Fruit fly (Drosophila melanogaster) whole organism, embryonic: ENCODE measurements around the gene CG11843.

Experiments
- Ada2b ChIP-seq: fragments of 200-800 bp; sonication (Bioruptor generic); IDR thresholded peaks from 2 replicates; pipeline ENCODE4 v1.3.6; 2022; ENCODE audit warnings: missing biosample characterization, missing genetic modification characterization
- Antp ChIP-seq: fragments of 200-800 bp; sonication (Bioruptor generic); optimal IDR thresholded peaks from 3 replicates; lab custom pipeline; 2016; ENCODE audit warnings: missing biosample characterization, missing genetic modification characterization
- Atf6 ChIP-seq: fragments of 200-800 bp; sonication (Bioruptor generic); IDR thresholded peaks from 2 replicates; pipeline ENCODE4 v1.3.6; 2022; ENCODE audit warnings: missing biosample characterization, missing genetic modification characterization
- CG10274 ChIP-seq: fragments of 200-800 bp; sonication (Bioruptor generic); optimal IDR thresholded peaks from 3 replicates; lab custom pipeline; 2017; ENCODE audit warnings: missing biosample characterization, mild to moderate bottlenecking, missing genetic modification characterization
- CG10979 ChIP-seq: fragments of 200-800 bp; sonication (Bioruptor generic); optimal IDR thresholded peaks from 2 replicates; lab custom pipeline; 2018; ENCODE audit warnings: missing biosample characterization, mild to moderate bottlenecking, missing genetic modification characterization, moderate library complexity
- CG11085 ChIP-seq: fragments of 200-800 bp; sonication (Bioruptor generic); IDR thresholded peaks from 2 replicates; pipeline ENCODE4 v1.3.6; 2022; ENCODE audit warnings: missing biosample characterization, missing genetic modification characterization
- CG15011 ChIP-seq: fragments of 200-800 bp; sonication (Bioruptor generic); optimal IDR thresholded peaks from 3 replicates; lab custom pipeline; 2018; ENCODE audit warnings: missing biosample characterization, mild to moderate bottlenecking, missing genetic modification characterization
- CG15073 ChIP-seq: fragments of 200-800 bp; sonication (Bioruptor generic); optimal IDR thresholded peaks from 2 replicates; lab custom pipeline; 2016; ENCODE audit warnings: missing biosample characterization, missing genetic modification characterization
- CG15514 ChIP-seq: fragments of 200-800 bp; sonication (Bioruptor generic); optimal IDR thresholded peaks from 3 replicates; lab custom pipeline; 2017; ENCODE audit warnings: missing biosample characterization, missing genetic modification characterization, mild to moderate bottlenecking, moderate library complexity, missing genetic modification reagents
- CG1603 ChIP-seq: fragments of 200-800 bp; sonication (Bioruptor generic); optimal IDR thresholded peaks from 2 replicates; lab custom pipeline; 2019; ENCODE audit warnings: missing biosample characterization, mild to moderate bottlenecking, missing genetic modification characterization, moderate library complexity
- CG1647 ChIP-seq: fragments of 200-800 bp; sonication (Bioruptor generic); optimal IDR thresholded peaks from 3 replicates; lab custom pipeline; 2016; ENCODE audit warnings: missing biosample characterization, missing genetic modification characterization
- CG17186 ChIP-seq: fragments of 200-800 bp; sonication (Bioruptor generic); optimal IDR thresholded peaks from 3 replicates; lab custom pipeline; 2017; ENCODE audit warnings: missing biosample characterization, missing genetic modification reagents, missing genetic modification characterization
- CG17802 ChIP-seq: fragments of 200-800 bp; sonication (Bioruptor generic); optimal IDR thresholded peaks from 2 replicates; lab custom pipeline; 2018; ENCODE audit warnings: missing biosample characterization, mild to moderate bottlenecking, missing genetic modification characterization, moderate library complexity
- CG2116 ChIP-seq: fragments of 200-800 bp; sonication (Bioruptor generic); optimal IDR thresholded peaks from 3 replicates; lab custom pipeline; 2018; ENCODE audit warnings: missing biosample characterization, mild to moderate bottlenecking, missing genetic modification characterization
- CG33213 ChIP-seq: fragments of 200-800 bp; sonication (Bioruptor generic); optimal IDR thresholded peaks from 3 replicates; lab custom pipeline; 2016; ENCODE audit warnings: missing biosample characterization, missing genetic modification characterization
- CG33557 ChIP-seq: fragments of 200-800 bp; sonication (Bioruptor generic); optimal IDR thresholded peaks from 2 replicates; lab custom pipeline; 2019; ENCODE audit warnings: missing biosample characterization, mild to moderate bottlenecking, missing genetic modification characterization, moderate library complexity
- CG4282 ChIP-seq: fragments of 200-800 bp; sonication (Bioruptor generic); optimal IDR thresholded peaks from 2 replicates; lab custom pipeline; 2016; ENCODE audit warnings: missing biosample characterization, missing genetic modification characterization
- CG4854 ChIP-seq: fragments of 200-800 bp; sonication (Bioruptor generic); optimal IDR thresholded peaks from 2 replicates; lab custom pipeline; 2016; ENCODE audit warnings: missing biosample characterization, missing genetic modification characterization, inconsistent platforms
- CG8290 ChIP-seq, 3 experiments: fragments of 200-800 bp; sonication (Bioruptor generic); optimal IDR thresholded peaks; 2 replicates each; lab custom pipeline; 2016 to 2019; ENCODE audit warnings: missing biosample characterization in 3 of 3, missing genetic modification characterization in 3 of 3, mild to moderate bottlenecking in 2 of 3, moderate library complexity in 1 of 3
- CG8388 ChIP-seq: fragments of 200-800 bp; sonication (Bioruptor generic); optimal IDR thresholded peaks from 2 replicates; lab custom pipeline; 2019; ENCODE audit warnings: missing biosample characterization, mild to moderate bottlenecking, missing genetic modification characterization, moderate library complexity
- CG9797 ChIP-seq: fragments of 200-800 bp; sonication (Bioruptor generic); optimal IDR thresholded peaks from 3 replicates; lab custom pipeline; 2018; ENCODE audit warnings: missing biosample characterization, mild to moderate bottlenecking, missing genetic modification characterization
- CG9817 ChIP-seq: fragments of 200-800 bp; sonication (Bioruptor generic); optimal IDR thresholded peaks from 2 replicates; lab custom pipeline; 2018; ENCODE audit warnings: missing biosample characterization, mild to moderate bottlenecking, missing genetic modification characterization, moderate library complexity
- Chrac-16 ChIP-seq: fragments of 200-800 bp; sonication (Bioruptor generic); optimal IDR thresholded peaks from 3 replicates; lab custom pipeline; 2016; ENCODE audit warnings: missing biosample characterization, missing genetic modification characterization
- Dip3 ChIP-seq: fragments of 200-800 bp; sonication (Bioruptor generic); optimal IDR thresholded peaks from 3 replicates; lab custom pipeline; 2016; ENCODE audit warnings: missing biosample characterization, missing genetic modification characterization
- Dp ChIP-seq: fragments of 200-800 bp; sonication (Bioruptor generic); optimal IDR thresholded peaks from 2 replicates; lab custom pipeline; 2018; ENCODE audit warnings: missing biosample characterization, mild to moderate bottlenecking, missing genetic modification characterization, moderate library complexity
- Dref ChIP-seq: fragments of 200-800 bp; sonication (Bioruptor generic); IDR thresholded peaks from 2 replicates; pipeline ENCODE4 v1.3.6; 2022; ENCODE audit warnings: missing biosample characterization, missing genetic modification characterization
- ERR ChIP-seq: fragments of 200-800 bp; sonication (Bioruptor generic); optimal IDR thresholded peaks from 2 replicates; lab custom pipeline; 2016; ENCODE audit warnings: missing biosample characterization, missing genetic modification characterization
- Ets65A ChIP-seq: fragments of 200-800 bp; sonication (Bioruptor generic); peaks from one replicate; lab custom pipeline; 2016; ENCODE audit warnings: missing biosample characterization, missing genetic modification characterization
- HLH3B ChIP-seq: fragments of 200-800 bp; sonication (Bioruptor generic); IDR thresholded peaks from 2 replicates; pipeline ENCODE4 v1.3.6; 2022; ENCODE audit warnings: missing biosample characterization, missing genetic modification characterization
- NfI ChIP-seq: fragments of 200-800 bp; sonication (Bioruptor generic); optimal IDR thresholded peaks from 3 replicates; lab custom pipeline; 2018; ENCODE audit warnings: missing biosample characterization, mild to moderate bottlenecking, missing genetic modification characterization, moderate library complexity
- Pdp1 ChIP-seq, 2 experiments: fragments of 200-800 bp; sonication (Bioruptor generic); optimal IDR thresholded peaks; 3 replicates each; lab custom pipeline; 2016; ENCODE audit warnings: missing biosample characterization in 2 of 2, missing genetic modification characterization in 2 of 2, mild to moderate bottlenecking in 1 of 2, moderate library complexity in 1 of 2
- Ravus ChIP-seq: fragments of 200-800 bp; sonication (Bioruptor generic); IDR thresholded peaks from 2 replicates; pipeline ENCODE4 v1.3.6; 2022; ENCODE audit warnings: missing biosample characterization, missing genetic modification characterization
- Sin3A ChIP-seq: fragments of >200 bp; optimal IDR thresholded peaks from 2 replicates; lab custom pipeline; 2018
- Sox102F ChIP-seq: fragments of 200-800 bp; sonication (Bioruptor generic); optimal IDR thresholded peaks from 2 replicates; lab custom pipeline; 2018; ENCODE audit warnings: missing biosample characterization, mild to moderate bottlenecking, missing genetic modification characterization, moderate library complexity
- ac ChIP-seq: fragments of 200-800 bp; sonication (Bioruptor generic); optimal IDR thresholded peaks from 3 replicates; lab custom pipeline; 2017; ENCODE audit warnings: missing biosample characterization, mild to moderate bottlenecking, missing genetic modification characterization
- chn ChIP-seq: fragments of 200-800 bp; sonication (Bioruptor generic); optimal IDR thresholded peaks from 2 replicates; lab custom pipeline; 2016; ENCODE audit warnings: missing biosample characterization, missing genetic modification characterization
- fd64A ChIP-seq: fragments of 200-800 bp; sonication (Bioruptor generic); optimal IDR thresholded peaks from 3 replicates; lab custom pipeline; 2018; ENCODE audit warnings: missing biosample characterization, mild to moderate bottlenecking, missing genetic modification characterization
- fd96Cb ChIP-seq: fragments of 200-800 bp; sonication (Bioruptor generic); optimal IDR thresholded peaks from 2 replicates; lab custom pipeline; 2018; ENCODE audit warnings: missing biosample characterization, mild to moderate bottlenecking, missing genetic modification characterization, moderate library complexity
- hbn ChIP-seq: fragments of 200-800 bp; sonication (Bioruptor generic); IDR thresholded peaks from 2 replicates; pipeline ENCODE4 v1.3.6; 2022; ENCODE audit warnings: missing biosample characterization, missing genetic modification characterization; ENCODE audit not compliant: partially characterized antibody
- her ChIP-seq: fragments of 200-800 bp; sonication (Bioruptor generic); optimal IDR thresholded peaks from 2 replicates; lab custom pipeline; 2016; ENCODE audit warnings: missing biosample characterization, missing genetic modification characterization
- mam ChIP-seq: fragments of 200-800 bp; sonication (Bioruptor generic); optimal IDR thresholded peaks from 3 replicates; lab custom pipeline; 2016; ENCODE audit warnings: missing biosample characterization, missing genetic modification characterization
- p53 ChIP-seq: fragments of 200-800 bp; sonication (Bioruptor generic); optimal IDR thresholded peaks from 2 replicates; lab custom pipeline; 2016; ENCODE audit warnings: missing biosample characterization, missing genetic modification characterization
- pzg ChIP-seq: fragments of 200-800 bp; sonication (Bioruptor generic); optimal IDR thresholded peaks from 3 replicates; lab custom pipeline; 2018; ENCODE audit warnings: missing biosample characterization, mild to moderate bottlenecking, missing genetic modification characterization, moderate library complexity
- sob ChIP-seq: fragments of 200-800 bp; sonication (Bioruptor generic); IDR thresholded peaks from 2 replicates; pipeline ENCODE4 v1.3.6; 2022; ENCODE audit warnings: missing biosample characterization, missing genetic modification characterization
- tin ChIP-seq: fragments of 200-800 bp; sonication (Bioruptor generic); optimal IDR thresholded peaks from 3 replicates; lab custom pipeline; 2016; ENCODE audit warnings: missing biosample characterization, missing genetic modification characterization
- trem ChIP-seq: fragments of 200-800 bp; optimal IDR thresholded peaks from 3 replicates; lab custom pipeline; 2019; ENCODE audit warnings: missing biosample characterization, mild to moderate bottlenecking, missing genetic modification characterization, moderate library complexity
- tup ChIP-seq: fragments of 200-800 bp; sonication (Bioruptor generic); optimal IDR thresholded peaks from 2 replicates; lab custom pipeline; 2016; ENCODE audit warnings: missing biosample characterization, mild to moderate bottlenecking, missing genetic modification characterization, moderate library complexity
- wdn ChIP-seq: fragments of 200-800 bp; sonication (Bioruptor generic); IDR thresholded peaks from 2 replicates; pipeline ENCODE4 v1.3.6; 2022; ENCODE audit warnings: missing biosample characterization, missing genetic modification characterization
- zen ChIP-seq: fragments of 200-800 bp; sonication (Bioruptor generic); optimal IDR thresholded peaks from 3 replicates; lab custom pipeline; 2018; ENCODE audit warnings: missing biosample characterization, mild to moderate bottlenecking, missing genetic modification characterization, moderate library complexity

The CG11843 gene

DNA sequence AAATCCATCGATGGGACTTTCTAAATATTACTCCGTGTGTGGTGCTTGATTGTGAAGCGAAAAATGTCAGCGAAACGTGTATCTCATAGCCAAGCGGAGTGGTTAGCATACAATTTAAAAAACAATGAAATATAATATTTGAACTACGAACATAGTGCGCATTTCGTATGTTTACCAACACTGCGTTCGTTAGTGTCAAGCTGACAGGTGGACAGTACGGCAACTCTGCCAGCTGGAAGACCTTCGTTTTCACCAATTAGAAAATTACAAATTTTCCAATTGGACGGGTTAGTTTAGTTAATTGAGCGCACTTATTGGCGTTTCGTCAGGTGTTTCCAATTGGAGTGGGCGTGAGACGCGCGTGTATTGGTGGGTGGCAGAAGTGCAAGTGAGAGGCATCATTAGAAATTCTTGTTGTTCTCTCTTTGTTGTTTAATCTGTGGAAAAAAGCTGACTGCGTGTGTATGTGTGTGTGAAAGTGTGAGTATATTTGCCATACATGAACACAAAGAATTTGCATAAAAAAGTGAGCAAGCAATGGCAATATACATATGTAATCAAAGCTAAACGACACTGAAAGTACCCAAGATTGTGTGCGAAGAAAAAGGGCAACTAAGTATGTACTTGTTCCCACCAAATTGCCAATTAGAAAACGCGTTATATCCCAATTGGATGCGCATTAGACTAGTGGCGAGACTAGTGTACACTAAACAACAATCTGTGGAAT is 14.3 kb upstream of the CG11843 start (continued):
- TF ChIP-seq CG15011 (GFP tag; lab: Kevin White, UChicago) (peak; percentile 4), fd64A (GFP tag; lab: Kevin White, UChicago) (no peak), Atf6 (GFP tag; lab: Robert Waterston, UW) (no peak), CG1647 (GFP tag; lab: Kevin White, UChicago) (peak; percentile 30), Ravus (GFP tag; lab: Robert Waterston, UW) (no peak), Pdp1 (GFP tag; optimal IDR thresholded peaks at IDR 0.05; lab: Kevin White, UChicago) (peak in 1 of 2 experiments; percentile 8), CG9797 (peak; percentile 13), Ets65A (GFP tag; lab: Kevin White, UChicago) (peak; percentile 15), Sox102F (GFP tag; lab: Kevin White, UChicago) (peak; percentile 37), CG17802 (tag; lab: Kevin White, UChicago) (peak; percentile 2), CG17186 (GFP tag; lab: Kevin White, UChicago) (peak; percentile 51), mam (peak; percentile 58), CG10979 (no peak), ac (GFP tag; lab: Kevin White, UChicago) (no peak), CG11085 (GFP tag; lab: Robert Waterston, UW) (no peak), NfI (peak; percentile 53), tin (GFP tag; lab: Kevin White, UChicago) (peak; percentile 63), Dref (GFP tag; lab: Robert Waterston, UW) (0 out of 2 replicates have a peak, but pooled peaks have one; percentile 16), sob (GFP tag; lab: Robert Waterston, UW) (peak; percentile 59; the same call in 1 of the 2 replicates), HLH3B (0 out of 2 replicates have a peak, but pooled peaks have one; percentile 28), CG33557 (no peak), CG15073 (GFP tag; lab: Kevin White, UChicago) (no peak), CG33213 (GFP tag; lab: Kevin White, UChicago) (peak; percentile 46), Chrac-16 (GFP tag; lab: Kevin White, UChicago) (peak; percentile 43), tup (GFP tag; lab: Kevin White, UChicago) (peak; percentile 53), ERR (peak; percentile 62), CG9817 (peak; percentile 36), Antp (peak; percentile 10), CG1603 (peak; percentile 57), CG2116 (GFP tag; lab: Kevin White, UChicago) (peak; percentile 25), wdn (GFP tag; lab: Robert Waterston, UW) (0 out of 2 replicates have a peak, but pooled peaks have one; percentile 10), zen (peak; percentile 71), Dip3 (GFP tag; lab: Kevin White, UChicago) (peak; percentile 61), CG4854 (GFP tag; lab: Kevin White, UChicago) (no peak), Dp (GFP tag; lab: Kevin White, UChicago) (peak; percentile 57), trem (tag; lab: Kevin White, UChicago) (peak; percentile 58), pzg (GFP tag; lab: Kevin White, UChicago) (peak; percentile 62), CG8290 (GFP tag; optimal IDR thresholded peaks at IDR 0.05; lab: Kevin White, UChicago) (peak; percentile 39), CG8290 (tag; optimal IDR thresholded peaks at IDR 0.05; lab: Kevin White, UChicago) (peak; percentile 19 to 79), CG15514 (GFP tag; lab: Kevin White, UChicago) (peak; percentile 56), her (GFP tag; lab: Kevin White, UChicago) (no peak), CG10274 (no peak), hbn (GFP tag; lab: Robert Waterston, UW) (no peak), CG4282 (GFP tag; lab: Kevin White, UChicago) (peak; percentile 23), Sin3A (lab: Kevin White, UChicago) (no peak), Ada2b (GFP tag; lab: Robert Waterston, UW) (peak; percentile 22; the same call in 1 of the 2 replicates), p53 (GFP tag; lab: Kevin White, UChicago) (no peak), CG8388 (GFP tag; lab: Kevin White, UChicago) (peak; percentile 25), chn (peak; percentile 66), fd96Cb (peak; percentile 8)
